Worm (Caenorhabditis elegans): ENCODE data around the gene sid-5.

DNA sequence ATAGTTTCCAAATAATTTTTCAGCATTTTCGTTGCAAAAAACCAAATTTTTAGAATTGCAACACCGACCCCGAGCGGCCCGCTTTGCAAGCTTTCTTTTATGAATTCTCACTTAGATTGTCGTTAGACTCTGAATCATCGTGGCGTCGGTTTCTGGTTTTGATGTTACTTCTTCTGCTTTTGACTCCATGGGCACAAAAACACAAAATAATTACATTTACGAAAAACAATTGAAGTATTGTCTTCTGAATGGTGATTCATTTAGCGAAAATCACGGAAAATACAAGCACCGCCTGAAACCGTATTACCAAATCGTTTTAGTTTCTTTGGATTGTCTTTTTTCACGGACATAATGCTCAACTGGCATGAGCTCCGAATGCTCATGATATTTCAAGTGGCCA lies 3.4 kb upstream of the sid-5 start, which contains the start of gene pes-23:
- TF ChIP-seq mab-5 (tag; optimal IDR thresholded peaks at IDR 0.05) (no peak), ztf-11 (tag; optimal IDR thresholded peaks at IDR 0.05) (no peak), lsy-2 (tag; optimal IDR thresholded peaks at IDR 0.05) (no peak), snpc-4 (tag; optimal IDR thresholded peaks at IDR 0.05) (no peak), elt-3 (tag; optimal IDR thresholded peaks at IDR 0.05) (no peak), mep-1 (tag; optimal IDR thresholded peaks at IDR 0.05) (no peak), unc-62 (GFP tag; optimal IDR thresholded peaks at IDR 0.05) (no peak), pha-4 (tag; optimal IDR thresholded peaks at IDR 0.05) (no peak), nhr-237 (tag; optimal IDR thresholded peaks at IDR 0.05) (no peak)

All from whole organism, mixed stage, embryonic.